Worm (Caenorhabditis elegans) whole organism, L4 larva: ENCODE measurements around the gene sre-5.

Source experiments
- T26A8.4 ChIP-seq: fragments of 200-800 bp; sonication (Bioruptor generic); IDR thresholded peaks from 2 replicates; pipeline ENCODE4 v1.3.6; 2022; ENCODE audit warnings: missing genetic modification characterization, missing compliant biosample characterization
- Y5F2A.4 ChIP-seq: fragments of 200-800 bp; sonication (Bioruptor generic); optimal IDR thresholded peaks from 2 replicates; lab custom pipeline; 2018; ENCODE audit warnings: mild to moderate bottlenecking, missing genetic modification characterization, missing compliant biosample characterization
- aha-1 ChIP-seq: fragments of 150-350 bp; peaks from one replicate; lab custom pipeline; 2014; ENCODE audit warnings: missing biosample characterization, missing genetic modification characterization
- aly-2 ChIP-seq: sonication (generic microtip); optimal IDR thresholded peaks from 2 replicates; lab custom pipeline; 2018; ENCODE audit warnings: missing biosample characterization, missing genetic modification characterization
- ama-1 ChIP-seq: fragments of 150-350 bp; optimal IDR thresholded peaks from 2 replicates; lab custom pipeline; 2014; ENCODE audit warnings: inconsistent platforms, mixed read lengths
- ceh-44 ChIP-seq: fragments of 200-800 bp; sonication (Bioruptor generic); IDR thresholded peaks from 2 replicates; pipeline ENCODE4 v1.3.6; 2022; ENCODE audit warnings: missing genetic modification reagents, missing genetic modification characterization, missing compliant biosample characterization
- ces-1 ChIP-seq: fragments of 150-350 bp; sonication (generic microtip); optimal IDR thresholded peaks from 4 replicates; lab custom pipeline; 2014; ENCODE audit warnings: missing biosample characterization, missing genetic modification reagents, missing genetic modification characterization
- cey-2 ChIP-seq: sonication (generic microtip); optimal IDR thresholded peaks from 3 replicates; lab custom pipeline; 2017; ENCODE audit warnings: missing genetic modification characterization, mild to moderate bottlenecking, missing compliant biosample characterization, antibody characterized with exemption, borderline replicate concordance; ENCODE audit not compliant: insufficient read depth
- dmd-6 ChIP-seq: fragments of 200-800 bp; sonication (Bioruptor generic); IDR thresholded peaks from 2 replicates; pipeline ENCODE4 v1.3.6; 2022; ENCODE audit warnings: missing genetic modification reagents, missing genetic modification characterization, missing compliant biosample characterization
- dmd-9 ChIP-seq: fragments of 200-800 bp; sonication (Bioruptor generic); IDR thresholded peaks from 2 replicates; pipeline ENCODE4 v1.3.6; 2022; ENCODE audit warnings: missing genetic modification reagents, missing genetic modification characterization, missing compliant biosample characterization
- egl-43 ChIP-seq: fragments of 200-800 bp; sonication (Bioruptor generic); IDR thresholded peaks from 2 replicates; pipeline ENCODE4 v1.3.6; 2022; ENCODE audit warnings: missing genetic modification reagents, missing genetic modification characterization, missing compliant biosample characterization
- hlh-11 ChIP-seq: fragments of 200-800 bp; sonication (Bioruptor generic); optimal IDR thresholded peaks from 2 replicates; lab custom pipeline; 2018; ENCODE audit warnings: mild to moderate bottlenecking, missing genetic modification characterization, missing compliant biosample characterization
- lim-7 ChIP-seq: fragments of 200-800 bp; sonication (Bioruptor generic); IDR thresholded peaks from 2 replicates; pipeline ENCODE4 v1.3.6; 2022; ENCODE audit warnings: missing genetic modification characterization, missing compliant biosample characterization
- lin-1 ChIP-seq: fragments of 200-800 bp; sonication (Bioruptor generic); IDR thresholded peaks from 2 replicates; pipeline ENCODE4 v1.3.6; 2022; ENCODE audit warnings: missing genetic modification reagents, missing genetic modification characterization, missing compliant biosample characterization
- lin-38 ChIP-seq: fragments of 200-800 bp; sonication (Bioruptor generic); IDR thresholded peaks from 2 replicates; pipeline ENCODE4 v1.3.6; 2022; ENCODE audit warnings: missing genetic modification reagents, missing genetic modification characterization, missing compliant biosample characterization
- lsy-2 ChIP-seq, 2 experiments: fragments of 150-350 bp in 1 of 2; sonication (generic microtip) in 1 of 2; optimal IDR thresholded peaks; 2 replicates each; lab custom pipeline; 2014 to 2017; ENCODE audit warnings: missing biosample characterization in 2 of 2, missing genetic modification characterization in 2 of 2
- madf-5 ChIP-seq, 2 experiments: fragments of 200-800 bp; sonication (Bioruptor generic); IDR thresholded peaks; 2 replicates each; pipeline ENCODE4 v1.3.6; 2022; ENCODE audit warnings: missing compliant biosample characterization in 2 of 2, missing genetic modification characterization in 2 of 2
- mdl-1 ChIP-seq, 2 experiments: fragments of 150-350 bp in 1 of 2; sonication (generic microtip) in 1 of 2; optimal IDR thresholded peaks; 2 replicates each; lab custom pipeline; 2014 to 2017; ENCODE audit warnings: missing biosample characterization in 2 of 2, missing genetic modification characterization in 2 of 2
- mxl-2 ChIP-seq: fragments of 200-800 bp; sonication (Bioruptor generic); conservative IDR thresholded peaks from 2 replicates; pipeline ENCODE4 v1.3.6; 2022; ENCODE audit warnings: missing genetic modification reagents, missing genetic modification characterization, missing compliant biosample characterization
- nhr-77 ChIP-seq: fragments of 150-350 bp; optimal IDR thresholded peaks from 2 replicates; lab custom pipeline; 2014; ENCODE audit warnings: missing biosample characterization, missing genetic modification characterization
- php-3 ChIP-seq: fragments of 200-800 bp; sonication (Bioruptor generic); IDR thresholded peaks from 2 replicates; pipeline ENCODE4 v1.3.6; 2022; ENCODE audit warnings: missing genetic modification reagents, missing genetic modification characterization, missing compliant biosample characterization
- saeg-2 ChIP-seq: fragments of 200-800 bp; sonication (Bioruptor generic); IDR thresholded peaks from 2 replicates; pipeline ENCODE4 v1.3.6; 2022; ENCODE audit warnings: missing genetic modification reagents, missing genetic modification characterization, missing compliant biosample characterization
- set-16 ChIP-seq: fragments of 200-800 bp; sonication (Bioruptor generic); IDR thresholded peaks from 2 replicates; pipeline ENCODE4 v1.3.6; 2022; ENCODE audit warnings: missing genetic modification reagents, missing genetic modification characterization, missing compliant biosample characterization
- snpc-4 ChIP-seq: fragments of 150-350 bp; optimal IDR thresholded peaks from 2 replicates; lab custom pipeline; 2014; ENCODE audit warnings: missing biosample characterization, missing genetic modification characterization
- unc-39 ChIP-seq: sonication (generic microtip); optimal IDR thresholded peaks from 2 replicates; lab custom pipeline; 2017; ENCODE audit warnings: missing biosample characterization, missing genetic modification characterization
- unc-62 ChIP-seq, 3 experiments: fragments of 150-350 bp in 1 of 3; sonication (generic microtip); optimal IDR thresholded peaks in 2 of 3; peaks in 1 of 3; 1 replicate in 1 of 3; 2 replicates in 2 of 3; lab custom pipeline; 2014 to 2017; ENCODE audit warnings: missing biosample characterization in 3 of 3, missing genetic modification characterization in 3 of 3, missing genetic modification reagents in 3 of 3, missing genotype in 1 of 3
- zip-2 ChIP-seq: fragments of 150-350 bp; optimal IDR thresholded peaks from 2 replicates; lab custom pipeline; 2014; ENCODE audit warnings: missing biosample characterization, missing genetic modification characterization
- ztf-7 ChIP-seq: fragments of 150-350 bp; optimal IDR thresholded peaks from 2 replicates; lab custom pipeline; 2014; ENCODE audit warnings: missing biosample characterization, missing genetic modification characterization

The sre-5 gene

DNA sequence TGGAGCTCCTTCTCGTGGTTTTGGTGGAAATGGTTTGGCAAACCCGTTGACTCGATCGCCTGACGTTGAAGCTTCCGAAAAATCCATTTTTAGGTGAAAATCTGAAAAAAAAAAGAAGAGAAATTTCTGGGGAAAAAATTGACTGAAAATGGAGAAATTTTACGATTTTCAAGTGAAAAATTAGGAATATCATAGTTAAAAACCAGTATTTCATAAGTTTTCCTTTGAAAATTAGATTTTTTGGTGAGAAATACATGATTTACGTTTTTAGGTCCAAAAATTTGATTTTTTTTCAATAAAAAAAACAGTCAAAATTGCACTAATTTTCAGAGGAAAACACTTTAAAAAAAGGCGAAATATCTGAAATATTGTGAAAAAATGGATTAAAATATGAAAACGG, 28.5 kb downstream of the sre-5 start, which contains the start of gene taf-2:
Gene taf-2 (minus strand): TSS at position 101 of the 400 bp plus-strand sequence.
- TF ChIP-seq aha-1 (peak; percentile 12), T26A8.4 (GFP tag; lab: Robert Waterston, UW) (no peak), ama-1 (no peak), ces-1 (GFP tag; lab: Kevin White, UChicago) (no peak), aly-2 (tag; lab: Kevin White, UChicago) (no peak), saeg-2 (GFP tag; lab: Robert Waterston, UW) (no peak), Y5F2A.4 (GFP tag; lab: Kevin White, UChicago) (no peak), hlh-11 (tag; lab: Kevin White, UChicago) (no peak)

DNA sequence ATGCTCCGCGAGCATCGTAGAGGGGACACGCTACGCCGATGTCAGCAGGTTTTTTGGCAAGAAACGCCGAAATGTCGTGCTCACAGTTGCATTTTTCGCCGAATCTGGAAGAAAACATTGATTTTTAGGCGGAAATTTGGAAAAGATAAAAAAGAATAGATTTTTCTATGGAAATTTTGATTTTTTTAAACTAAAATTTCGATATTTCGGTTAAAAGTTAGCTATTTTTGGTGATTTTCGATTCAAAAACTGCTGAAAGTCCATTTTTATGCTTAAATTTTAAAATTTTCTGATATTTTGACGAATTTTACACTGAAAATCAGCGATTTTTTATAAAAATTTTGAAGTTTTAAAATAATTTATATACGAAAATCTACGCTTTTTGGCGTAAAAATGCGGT, 32.4 kb downstream of the sre-5 start:
- TF ChIP-seq dmd-6: no peak
- TF ChIP-seq unc-62 (GFP tag; optimal IDR thresholded peaks at IDR 0.05 in 1 of 2; lab: Kevin White, UChicago): peak in 1 of 2 experiments; percentile 97
- TF ChIP-seq unc-62 (tag; optimal IDR thresholded peaks at IDR 0.05; lab: Kevin White, UChicago): no peak

DNA sequence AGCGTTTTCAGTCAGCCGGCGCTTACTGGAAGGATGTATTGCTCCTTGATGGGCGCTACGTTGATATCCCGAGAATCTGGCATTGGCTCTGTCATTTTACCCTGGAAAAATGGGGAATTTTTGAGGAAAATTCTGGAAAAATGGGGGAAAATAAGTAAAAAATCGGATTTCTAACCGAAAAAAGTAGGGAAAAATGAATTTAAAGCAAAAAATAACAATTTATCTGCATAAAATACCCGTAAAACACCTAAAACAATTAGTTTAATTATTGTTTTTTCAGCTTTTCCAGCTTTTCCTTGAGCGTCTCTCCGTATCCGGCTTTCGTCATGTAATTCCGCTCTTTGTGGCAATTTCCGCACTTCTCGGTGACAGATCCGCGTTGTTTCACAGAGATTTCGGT, 33.5 kb downstream of the sre-5 start, which contains the start of gene Y37E11B.5:
Gene Y37E11B.5 (minus strand): TSS at position 101 of the 400 bp plus-strand sequence.
- TF ChIP-seq snpc-4 (tag; lab: Kevin White, UChicago) (no peak), mdl-1 (tag; optimal IDR thresholded peaks at IDR 0.05; lab: Kevin White, UChicago) (no peak), egl-43 (GFP tag; lab: Robert Waterston, UW) (no peak), madf-5 (GFP tag; IDR thresholded peaks at IDR 0.05; lab: Robert Waterston, UW) (no peak), unc-39 (tag; lab: Kevin White, UChicago) (no peak), zip-2 (tag; lab: Kevin White, UChicago) (no peak), unc-62 (GFP tag; optimal IDR thresholded peaks at IDR 0.05 in 1 of 2; lab: Kevin White, UChicago) (no peak), unc-62 (tag; optimal IDR thresholded peaks at IDR 0.05; lab: Kevin White, UChicago) (no peak), lin-1 (GFP tag; lab: Robert Waterston, UW) (no peak), mxl-2 (GFP tag; lab: Robert Waterston, UW) (no peak), T26A8.4 (GFP tag; lab: Robert Waterston, UW) (no peak)

DNA sequence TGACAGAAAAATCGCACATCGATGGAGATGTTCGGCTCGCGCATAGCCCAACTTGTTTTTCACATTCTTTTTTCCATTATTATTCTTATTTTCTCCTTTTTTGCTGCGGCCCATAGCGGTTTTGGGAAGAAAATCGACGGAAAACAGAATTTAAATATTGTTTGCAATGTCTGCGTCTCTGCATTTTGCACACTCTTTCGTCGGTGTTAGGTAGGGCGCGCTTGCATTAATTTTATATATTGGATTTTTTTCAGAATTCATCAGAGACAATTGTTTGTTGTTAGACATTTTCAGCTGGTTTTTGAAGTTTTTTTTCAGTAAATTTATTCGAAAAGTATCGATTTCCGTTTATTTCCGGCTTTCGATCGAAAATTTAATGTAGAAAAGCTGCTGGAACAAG, 34.1 kb downstream of the sre-5 start, which contains the start of gene Y37E11B.6:
Gene Y37E11B.6 (minus strand): TSS at position 181 of the 400 bp plus-strand sequence.
- TF ChIP-seq ceh-44 (GFP tag; lab: Robert Waterston, UW) (no peak), lin-38 (GFP tag; lab: Robert Waterston, UW) (peak; percentile 79)

DNA sequence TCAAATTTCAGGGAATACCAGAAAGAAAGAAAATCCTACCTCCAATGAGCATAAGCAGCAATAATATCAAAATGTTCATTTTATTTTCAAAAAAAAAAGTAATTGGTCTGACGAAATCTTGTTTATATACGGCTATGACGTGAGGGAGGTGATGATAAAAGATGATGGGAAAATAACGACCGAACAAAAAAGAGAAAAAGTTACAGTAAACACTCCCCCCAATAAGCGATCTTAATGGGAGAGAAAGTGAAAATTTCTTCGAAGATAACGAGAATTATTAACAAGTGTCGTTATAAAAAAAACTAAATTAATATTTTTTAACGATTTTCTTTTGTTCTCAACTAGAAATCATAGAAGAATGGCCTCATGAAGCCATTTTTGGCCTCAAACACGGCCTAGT, 35.0 kb downstream of the sre-5 start, which contains the start of gene Y37E11B.7:
Gene Y37E11B.7 (minus strand): TSS at position 207 of the 400 bp plus-strand sequence.
- TF ChIP-seq lsy-2 (tag; optimal IDR thresholded peaks at IDR 0.05; lab: Kevin White, UChicago) (peak in 1 of 2 experiments; percentile 41), lim-7 (GFP tag; lab: Robert Waterston, UW) (no peak), php-3 (GFP tag; lab: Robert Waterston, UW) (no peak), nhr-77 (tag; lab: Kevin White, UChicago) (no peak), egl-43 (GFP tag; lab: Robert Waterston, UW) (no peak)
- TF ChIP-seq, all 104 proteins: peak for 1

DNA sequence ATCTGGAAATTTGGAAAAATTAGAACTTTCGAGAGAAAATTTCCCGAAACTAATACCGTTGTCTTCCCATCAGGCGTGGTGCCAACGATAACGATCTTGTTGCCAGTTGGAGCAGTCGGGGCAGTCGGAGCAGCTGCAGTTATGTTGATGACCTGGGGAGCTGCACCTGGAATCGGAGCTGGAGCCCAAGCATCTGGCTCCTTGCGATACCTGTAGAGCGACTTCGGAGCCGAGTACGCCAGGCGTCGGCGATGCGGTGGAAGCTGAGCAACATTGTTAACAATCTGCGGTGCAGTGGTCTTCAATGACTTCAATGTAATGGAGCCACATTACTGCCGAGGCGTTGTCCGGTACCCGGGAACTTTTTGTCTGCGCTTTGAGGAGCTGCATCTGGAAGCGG, 36.8 kb downstream of the sre-5 start:
- TF ChIP-seq cey-2 (tag; lab: Kevin White, UChicago) (no peak), aha-1 (peak; percentile 87), set-16 (GFP tag; lab: Robert Waterston, UW) (peak; percentile 80), dmd-9 (GFP tag; lab: Robert Waterston, UW) (no peak), ama-1 (no peak), ztf-7 (tag; lab: Kevin White, UChicago) (no peak)
